Worm (Caenorhabditis elegans) whole organism, late embryonic: Measurements from ENCODE around the gene cutl-26.

ENCODE experiments used
- C08G9.2 ChIP-seq: sonication (generic microtip); optimal IDR thresholded peaks from 2 replicates; lab custom pipeline; 2016; ENCODE audit warnings: mild to moderate bottlenecking, missing genetic modification characterization, moderate library complexity, missing compliant biosample characterization
- K02D7.2 ChIP-seq: sonication (generic microtip); optimal IDR thresholded peaks from 2 replicates; lab custom pipeline; 2017; ENCODE audit warnings: mild to moderate bottlenecking, missing genetic modification characterization, missing compliant biosample characterization
- T23F11.4 ChIP-seq: fragments of 200-800 bp; sonication (Bioruptor generic); optimal IDR thresholded peaks from 2 replicates; lab custom pipeline; 2018; ENCODE audit warnings: mild to moderate bottlenecking, missing genetic modification characterization, missing compliant biosample characterization
- ahr-1 ChIP-seq: sonication (generic microtip); optimal IDR thresholded peaks from 2 replicates; lab custom pipeline; 2016; ENCODE audit warnings: missing genetic modification characterization, missing compliant biosample characterization
- ama-1 ChIP-seq: fragments of 150-350 bp; optimal IDR thresholded peaks from 2 replicates; lab custom pipeline; 2014
- ceh-14 ChIP-seq: sonication (generic microtip); optimal IDR thresholded peaks from 2 replicates; lab custom pipeline; 2016; ENCODE audit warnings: missing genotype, missing genetic modification characterization, missing compliant biosample characterization
- ceh-19 ChIP-seq: fragments of 200-800 bp; sonication (Bioruptor generic); optimal IDR thresholded peaks from 2 replicates; lab custom pipeline; 2018; ENCODE audit warnings: mild to moderate bottlenecking, missing genetic modification characterization, missing compliant biosample characterization
- ceh-2 ChIP-seq: sonication (generic microtip); optimal IDR thresholded peaks from 2 replicates; lab custom pipeline; 2016; ENCODE audit warnings: missing genotype, missing genetic modification characterization, missing compliant biosample characterization
- ceh-22 ChIP-seq: sonication (generic microtip); optimal IDR thresholded peaks from 2 replicates; lab custom pipeline; 2017; ENCODE audit warnings: missing biosample characterization, missing genetic modification characterization
- ceh-34 ChIP-seq: sonication (generic microtip); optimal IDR thresholded peaks from 2 replicates; lab custom pipeline; 2016; ENCODE audit warnings: mild to moderate bottlenecking, missing genetic modification characterization, missing compliant biosample characterization
- ceh-6 ChIP-seq: fragments of 200-800 bp; sonication (Bioruptor generic); optimal IDR thresholded peaks from 2 replicates; lab custom pipeline; 2018; ENCODE audit warnings: mild to moderate bottlenecking, missing genetic modification characterization, missing compliant biosample characterization
- che-1 ChIP-seq: sonication (generic microtip); optimal IDR thresholded peaks from 2 replicates; lab custom pipeline; 2016; ENCODE audit warnings: mild to moderate bottlenecking, missing genetic modification characterization, missing compliant biosample characterization
- fax-1 ChIP-seq: sonication (generic microtip); optimal IDR thresholded peaks from 2 replicates; lab custom pipeline; 2016; ENCODE audit warnings: missing genotype, missing genetic modification characterization, missing compliant biosample characterization
- fkh-10 ChIP-seq: fragments of 150-350 bp; optimal IDR thresholded peaks from 2 replicates; lab custom pipeline; 2014; ENCODE audit warnings: missing biosample characterization, missing genetic modification reagents, missing genetic modification characterization
- fkh-6 ChIP-seq: sonication (generic microtip); optimal IDR thresholded peaks from 2 replicates; lab custom pipeline; 2016; ENCODE audit warnings: missing genetic modification characterization, missing compliant biosample characterization
- hlh-13 ChIP-seq: fragments of 200-800 bp; sonication (Bioruptor generic); optimal IDR thresholded peaks from 2 replicates; lab custom pipeline; 2018; ENCODE audit warnings: mild to moderate bottlenecking, missing genetic modification characterization, missing compliant biosample characterization
- hlh-15 ChIP-seq: sonication (generic microtip); optimal IDR thresholded peaks from 2 replicates; lab custom pipeline; 2016; ENCODE audit warnings: missing genetic modification characterization, missing compliant biosample characterization
- hlh-6 ChIP-seq: sonication (generic microtip); optimal IDR thresholded peaks from 2 replicates; lab custom pipeline; 2016; ENCODE audit warnings: missing genotype, missing genetic modification characterization, missing compliant biosample characterization
- hlh-8 ChIP-seq: sonication (generic microtip); optimal IDR thresholded peaks from 2 replicates; lab custom pipeline; 2016; ENCODE audit warnings: missing genotype, missing genetic modification characterization, missing compliant biosample characterization
- mec-3 ChIP-seq: sonication (generic microtip); optimal IDR thresholded peaks from 2 replicates; lab custom pipeline; 2016; ENCODE audit warnings: borderline replicate concordance, missing genetic modification characterization, missing compliant biosample characterization
- nhr-11 ChIP-seq: fragments of 150-350 bp; optimal IDR thresholded peaks from 2 replicates; lab custom pipeline; 2014; ENCODE audit warnings: missing biosample characterization, missing genetic modification characterization
- nhr-232 ChIP-seq: sonication (generic microtip); optimal IDR thresholded peaks from 2 replicates; lab custom pipeline; 2016; ENCODE audit warnings: missing genetic modification characterization, missing compliant biosample characterization
- pag-3 ChIP-seq: sonication (generic microtip); optimal IDR thresholded peaks from 2 replicates; lab custom pipeline; 2016; ENCODE audit warnings: missing compliant biosample characterization, missing genetic modification characterization, borderline replicate concordance
- pha-2 ChIP-seq: sonication (generic microtip); optimal IDR thresholded peaks from 2 replicates; lab custom pipeline; 2017; ENCODE audit warnings: mild to moderate bottlenecking, missing genetic modification characterization, missing compliant biosample characterization
- pha-4 ChIP-seq: fragments of 150-350 bp; optimal IDR thresholded peaks from 2 replicates; lab custom pipeline; 2018; ENCODE audit warnings: missing biosample characterization, missing genetic modification reagents, missing genetic modification characterization
- pros-1 ChIP-seq: fragments of 150-350 bp; optimal IDR thresholded peaks from 2 replicates; lab custom pipeline; 2014; ENCODE audit warnings: missing biosample characterization, missing genetic modification reagents, missing genetic modification characterization
- ref-2 ChIP-seq: sonication (generic microtip); optimal IDR thresholded peaks from 2 replicates; lab custom pipeline; 2016; ENCODE audit warnings: missing genetic modification characterization, missing compliant biosample characterization
- sox-2 ChIP-seq: fragments of 200-800 bp; sonication (Bioruptor generic); IDR thresholded peaks from 2 replicates; pipeline ENCODE4 v1.3.6; 2022; ENCODE audit warnings: missing genetic modification reagents, missing genetic modification characterization, missing compliant biosample characterization
- syd-9 ChIP-seq: sonication (generic microtip); optimal IDR thresholded peaks from 2 replicates; lab custom pipeline; 2016; ENCODE audit warnings: mild to moderate bottlenecking, missing genetic modification characterization, moderate library complexity, missing compliant biosample characterization
- tbx-7 ChIP-seq: sonication (generic microtip); optimal IDR thresholded peaks from 2 replicates; lab custom pipeline; 2016; ENCODE audit warnings: missing genotype, missing genetic modification characterization, missing compliant biosample characterization
- unc-3 ChIP-seq, 2 experiments: fragments of 200-800 bp in 1 of 2; sonication (Bioruptor generic) in 1 of 2; sonication (generic microtip) in 1 of 2; conservative IDR thresholded peaks in 1 of 2; optimal IDR thresholded peaks in 1 of 2; 2 replicates each; pipeline versions ENCODE4 v1.3.6 to Lab custom; 2016 to 2022; ENCODE audit warnings: missing compliant biosample characterization in 2 of 2, missing genetic modification characterization in 2 of 2, missing genetic modification reagents in 1 of 2
- unc-55 ChIP-seq: sonication (generic microtip); optimal IDR thresholded peaks from 2 replicates; lab custom pipeline; 2017; ENCODE audit warnings: missing biosample characterization, missing genetic modification reagents, missing genetic modification characterization
- unc-86 ChIP-seq: sonication (generic microtip); optimal IDR thresholded peaks from 2 replicates; lab custom pipeline; 2016; ENCODE audit warnings: missing genetic modification characterization, missing compliant biosample characterization
- ztf-16 ChIP-seq: sonication (generic microtip); optimal IDR thresholded peaks from 2 replicates; lab custom pipeline; 2017; ENCODE audit warnings: missing genetic modification characterization, missing compliant biosample characterization

cutl-26 gene

DNA sequence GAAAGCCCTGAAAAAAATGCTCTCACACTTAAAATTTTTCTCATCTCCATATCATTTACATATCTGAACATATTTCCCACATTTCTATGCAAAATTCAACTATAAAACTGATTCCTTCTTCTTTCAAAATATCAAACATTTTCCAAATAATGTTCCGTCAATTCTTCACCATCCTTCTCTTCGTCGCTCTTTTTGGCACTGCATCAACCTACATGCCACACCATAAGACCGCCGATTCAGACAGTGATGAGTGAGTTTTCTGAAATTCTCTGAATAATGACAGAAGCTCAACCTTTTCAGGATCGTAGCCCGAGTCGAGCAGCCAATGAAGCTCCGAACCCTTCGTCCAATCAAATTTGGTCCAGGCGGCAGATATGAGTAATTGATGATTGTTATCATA, 31.3 kb downstream of the cutl-26 start, which contains the start of gene K11H12.5:
Gene K11H12.5 (plus strand): TSS at position 301 of the 400 bp plus-strand sequence.
- TF ChIP-seq unc-55 (GFP tag; lab: Kevin White, UChicago) (no peak), ceh-6 (GFP tag; lab: Kevin White, UChicago) (no peak), hlh-6 (tag; lab: Kevin White, UChicago) (no peak), nhr-11 (tag; lab: Kevin White, UChicago) (no peak), ceh-14 (tag; lab: Kevin White, UChicago) (no peak), nhr-232 (tag; lab: Kevin White, UChicago) (no peak), hlh-15 (tag; lab: Kevin White, UChicago) (no peak), ahr-1 (tag; lab: Kevin White, UChicago) (no peak), che-1 (tag; lab: Kevin White, UChicago) (no peak), pros-1 (tag; lab: Kevin White, UChicago) (no peak), tbx-7 (tag; lab: Kevin White, UChicago) (no peak), fkh-10 (GFP tag; lab: Kevin White, UChicago) (no peak), ceh-22 (tag; lab: Kevin White, UChicago) (no peak), pag-3 (tag; lab: Kevin White, UChicago) (no peak), unc-86 (no peak), ceh-2 (tag; lab: Kevin White, UChicago) (no peak), unc-3 (GFP tag; conservative IDR thresholded peaks at IDR 0.05; lab: Robert Waterston, UW) (no peak), unc-3 (tag; optimal IDR thresholded peaks at IDR 0.05; lab: Kevin White, UChicago) (no peak), ama-1 (no peak), sox-2 (GFP tag; lab: Robert Waterston, UW) (no peak), ztf-16 (tag; lab: Kevin White, UChicago) (no peak)
- TF ChIP-seq, all 69 proteins: peak for 0

ce11 chrIV:675471-676159, 31.9 kb downstream of the cutl-26 start, which contains the start of the genes K11H12.4 and K11H12.10:
Gene K11H12.4, minus strand, starts transcription at chrIV:675883.
Gene K11H12.10, plus strand, starts transcription at chrIV:676075.
- TF ChIP-seq hlh-13 (GFP tag; lab: Kevin White, UChicago), result no peak
- no peak for TF ChIP-seq C08G9.2 (tag; lab: Kevin White, UChicago)
- no peak for TF ChIP-seq pha-2
- TF ChIP-seq hlh-8 (tag; lab: Kevin White, UChicago), result no peak
- no peak for TF ChIP-seq fax-1 (tag; lab: Kevin White, UChicago)
- TF ChIP-seq syd-9 (tag; lab: Kevin White, UChicago), result no peak
- no peak for TF ChIP-seq sox-2 (GFP tag; lab: Robert Waterston, UW)
- no peak for TF ChIP-seq ref-2 (tag; lab: Kevin White, UChicago)
- TF ChIP-seq K02D7.2, result no peak
- no peak for TF ChIP-seq ceh-6 (GFP tag; lab: Kevin White, UChicago)
- TF ChIP-seq pha-4, result no peak
- no peak for TF ChIP-seq fkh-6 (tag; lab: Kevin White, UChicago)
- no peak for TF ChIP-seq nhr-232 (tag; lab: Kevin White, UChicago)
- no peak for TF ChIP-seq mec-3 (tag; lab: Kevin White, UChicago)

DNA sequence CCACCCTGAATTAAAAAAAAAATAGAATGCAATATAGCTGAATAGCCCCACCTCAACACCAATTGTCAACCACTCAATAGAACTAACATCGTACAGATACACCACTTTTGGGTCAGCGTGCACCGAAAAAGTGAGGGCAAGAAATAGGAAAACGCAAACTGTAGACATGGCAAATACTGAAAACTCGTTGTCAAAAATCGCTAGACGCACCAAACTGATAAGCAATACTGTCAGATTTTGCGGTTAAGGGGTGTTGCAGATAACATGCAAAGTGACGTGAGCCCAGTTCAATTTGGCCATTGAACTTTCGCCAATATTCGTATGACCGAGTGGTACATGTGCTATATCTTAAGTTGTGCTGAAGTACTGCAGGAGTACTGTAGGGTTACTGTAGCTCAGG, 34.2 kb downstream of the cutl-26 start, which contains the start of gene K11H12.3:
Gene K11H12.3 (minus strand): TSS at position 168 of the 400 bp plus-strand sequence.
- TF ChIP-seq ceh-19, result no peak
- TF ChIP-seq ceh-34, result no peak

DNA sequence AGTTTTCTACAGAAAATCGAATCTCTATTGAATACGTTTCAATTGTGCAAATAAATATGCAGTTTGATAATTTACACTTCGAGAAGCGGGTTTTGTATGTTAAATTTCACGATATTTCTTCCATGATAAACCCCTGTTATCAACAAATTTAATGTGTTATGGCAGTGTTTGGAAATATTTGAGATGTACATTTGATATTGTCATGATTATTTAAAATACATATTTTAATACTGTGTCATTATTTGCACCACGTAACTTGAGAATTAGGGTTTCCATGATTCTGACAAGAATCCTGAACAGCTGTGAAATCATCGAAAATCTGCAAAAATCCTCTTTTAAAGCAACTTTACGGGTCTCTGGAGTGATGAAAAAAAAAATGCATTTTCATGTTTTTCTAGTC, 37.1 kb downstream of the cutl-26 start, which contains the start of gene K11H12.11:
Gene K11H12.11 (minus strand): TSS at position 101 of the 400 bp plus-strand sequence.
- TF ChIP-seq T23F11.4, result no peak
